Worm (Caenorhabditis elegans): ENCODE results near the gene acr-7.

The acr-7 gene

DNA sequence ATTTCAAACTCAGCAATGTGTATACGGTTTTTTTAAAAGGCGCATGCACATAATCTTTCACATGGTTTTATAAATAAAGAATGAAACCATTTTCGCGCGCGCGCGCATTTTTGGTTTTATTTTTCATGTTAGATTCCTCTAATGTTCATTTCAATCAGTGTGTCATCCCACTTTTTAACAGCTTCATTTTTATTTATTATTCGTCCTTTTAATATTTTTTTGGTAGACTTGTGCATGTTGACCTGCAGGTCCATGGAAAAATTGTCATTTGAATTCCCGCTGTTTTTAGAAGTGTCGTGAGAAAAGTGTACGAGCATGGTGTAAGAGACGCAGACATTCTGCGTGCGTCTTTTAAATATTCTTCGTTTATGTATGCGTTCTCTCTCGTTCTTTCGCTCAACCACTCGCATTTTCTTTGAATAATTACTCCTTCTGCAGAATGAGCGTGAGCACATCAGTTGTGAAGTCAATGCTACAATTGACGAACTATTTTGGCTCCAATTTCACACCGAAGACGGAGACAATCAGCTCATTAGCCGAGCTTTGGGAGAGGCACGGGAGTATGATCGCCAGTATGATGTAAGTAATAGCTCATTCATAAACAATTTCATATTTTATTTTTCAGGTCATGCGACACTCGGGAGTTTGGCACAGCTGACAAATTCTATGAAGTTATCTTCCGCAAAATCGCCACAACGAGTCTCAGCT lies 10.8 kb upstream of the acr-7 start, which contains the start of gene lin-5:
lin-5 (plus strand) TSS at position 354 of the 708 bp plus-strand sequence.
- 0 out of 2 replicates have a peak, but pooled peaks have one; percentile 33 for TF ChIP-seq nfyb-1 (GFP tag; IDR thresholded peaks at IDR 0.05)
- peak; percentile 78 for TF ChIP-seq hsf-1 (GFP tag; IDR thresholded peaks at IDR 0.05)
- peak; percentile 95 for TF ChIP-seq xnd-1 (tag; optimal IDR thresholded peaks at IDR 0.05)
- TF ChIP-seq cebp-1 (GFP tag; IDR thresholded peaks at IDR 0.05): no peak
- TF ChIP-seq cebp-1 (tag; optimal IDR thresholded peaks at IDR 0.05): peak; percentile 13
- TF ChIP-seq Y53G8AR.9 (GFP tag; conservative IDR thresholded peaks at IDR 0.05): peak; percentile 73; the same call in 1 of the 2 replicates
- TF ChIP-seq mel-28 (tag; optimal IDR thresholded peaks at IDR 0.05; ENCODE audit: borderline replicate concordance): no peak
- no peak for TF ChIP-seq ztf-6 (GFP tag; IDR thresholded peaks at IDR 0.05)
- TF ChIP-seq ceh-100 (GFP tag; IDR thresholded peaks at IDR 0.05): no peak
- no peak for TF ChIP-seq hmg-20 (GFP tag; IDR thresholded peaks at IDR 0.05)
- TF ChIP-seq hrde-1 (tag; optimal IDR thresholded peaks at IDR 0.05; ENCODE audit: borderline replicate concordance): peak; percentile 8
- TF ChIP-seq F37B4.10 (GFP tag; IDR thresholded peaks at IDR 0.05): no peak
- no peak for TF ChIP-seq lin-26 (GFP tag; IDR thresholded peaks at IDR 0.05)
- TF ChIP-seq Y79H2A.3 (GFP tag; conservative IDR thresholded peaks at IDR 0.05): peak; percentile 77; the same call in 1 of the 2 replicates
- TF ChIP-seq B0019.2 (GFP tag; conservative IDR thresholded peaks at IDR 0.05): peak; percentile 41; the same call in 1 of the 2 replicates
- TF ChIP-seq let-526 (GFP tag; IDR thresholded peaks at IDR 0.05): no peak
- peak; percentile 62 for TF ChIP-seq snpc-1.3 (tag; optimal IDR thresholded peaks at IDR 0.05; ENCODE audit: insufficient read depth)
- TF ChIP-seq cebp-2 (GFP tag; IDR thresholded peaks at IDR 0.05): no peak
- TF ChIP-seq lin-35 (GFP tag; optimal IDR thresholded peaks at IDR 0.05): peak in 2 of 3 experiments; percentile 19 to 74
- TF ChIP-seq Y53F4B.3 (GFP tag; IDR thresholded peaks at IDR 0.05): no peak
- TF ChIP-seq unc-130 (GFP tag; optimal IDR thresholded peaks at IDR 0.05): peak; percentile 82
- TF ChIP-seq pbrm-1 (GFP tag; IDR thresholded peaks at IDR 0.05): no peak
- peak; percentile 91 for TF ChIP-seq ceh-91 (GFP tag; IDR thresholded peaks at IDR 0.05)
- no peak for TF ChIP-seq K12H6.12 (tag; optimal IDR thresholded peaks at IDR 0.05)
- no peak for TF ChIP-seq T07F8.4 (tag; optimal IDR thresholded peaks at IDR 0.05)
- TF ChIP-seq C17E4.6 (GFP tag; IDR thresholded peaks at IDR 0.05): no peak
- no peak for TF ChIP-seq F39B2.1 (GFP tag; IDR thresholded peaks at IDR 0.05)
- TF ChIP-seq ztf-22 (GFP tag; optimal IDR thresholded peaks at IDR 0.05): no peak
- TF ChIP-seq B0035.1 (tag; optimal IDR thresholded peaks at IDR 0.05): no peak
- TF ChIP-seq attf-3 (GFP tag; conservative IDR thresholded peaks at IDR 0.05): peak; percentile 70
- no peak for TF ChIP-seq snpc-4 (GFP tag; optimal IDR thresholded peaks at IDR 0.05)
- peak in 2 of 4 experiments; percentile 14 to 43 for TF ChIP-seq snpc-4 (tag; optimal IDR thresholded peaks at IDR 0.05)
- TF ChIP-seq attf-6 (GFP tag; IDR thresholded peaks at IDR 0.05): 0 out of 2 replicates have a peak, but pooled peaks have one; percentile 10
- TF ChIP-seq nhr-27 (tag; optimal IDR thresholded peaks at IDR 0.05): no peak
- peak; percentile 67 for TF ChIP-seq hmg-1.2 (GFP tag; IDR thresholded peaks at IDR 0.05)
- TF ChIP-seq ceh-27 (GFP tag; optimal IDR thresholded peaks at IDR 0.05): peak; percentile 23
- peak; percentile 77 for TF ChIP-seq F49E8.2 (tag; optimal IDR thresholded peaks at IDR 0.05; ENCODE audit: insufficient read depth)
- TF ChIP-seq dpff-1 (tag; optimal IDR thresholded peaks at IDR 0.05): no peak
- TF ChIP-seq rec-8 (tag; optimal IDR thresholded peaks at IDR 0.05): no peak
- no peak for TF ChIP-seq nfya-1 (tag; optimal IDR thresholded peaks at IDR 0.05; ENCODE audit: borderline replicate concordance, insufficient read depth)
- TF ChIP-seq sptf-2 (GFP tag; optimal IDR thresholded peaks at IDR 0.05): no peak
- peak; percentile 35 for TF ChIP-seq tbp1 (GFP tag; optimal IDR thresholded peaks at IDR 0.05)
- TF ChIP-seq ztf-26 (tag; optimal IDR thresholded peaks at IDR 0.05): no peak
- TF ChIP-seq zfh-2 (GFP tag; conservative IDR thresholded peaks at IDR 0.05): no peak
- TF ChIP-seq nfya-2 (GFP tag; IDR thresholded peaks at IDR 0.05): no peak
- peak; percentile 1 for TF ChIP-seq ztf-18 (tag; optimal IDR thresholded peaks at IDR 0.05)

Data from whole organism, young adult.